Fruit fly (Drosophila melanogaster) whole organism, prepupa: ENCODE measurements around the gene sog.
A peak's percentile ranks its signal among the peaks of the same experiment; 100 is the strongest.

Experiments used
- Blimp-1 ChIP-seq: fragments of 200-800 bp; sonication (Bioruptor generic); optimal IDR thresholded peaks from 3 replicates; lab custom pipeline; 2017; ENCODE audit warnings: missing biosample characterization, missing genetic modification characterization, mild to moderate bottlenecking, moderate library complexity, missing genetic modification reagents
- CG10631 ChIP-seq: fragments of 200-800 bp; sonication (Bioruptor generic); optimal IDR thresholded peaks from 2 replicates; lab custom pipeline; 2016; ENCODE audit warnings: missing biosample characterization, missing genetic modification characterization
- CG10669 ChIP-seq: fragments of 200-800 bp; sonication (Bioruptor generic); optimal IDR thresholded peaks from 3 replicates; lab custom pipeline; 2018; ENCODE audit warnings: missing biosample characterization, mild to moderate bottlenecking, missing genetic modification characterization, moderate library complexity
- CG11902 ChIP-seq: fragments of 200-800 bp; sonication (Bioruptor generic); optimal IDR thresholded peaks from 3 replicates; lab custom pipeline; 2016; ENCODE audit warnings: missing biosample characterization, missing genetic modification characterization
- CG1621 ChIP-seq: fragments of 200-800 bp; sonication (Bioruptor generic); optimal IDR thresholded peaks from 3 replicates; lab custom pipeline; 2018; ENCODE audit warnings: missing biosample characterization, mild to moderate bottlenecking, missing genetic modification characterization
- CG3032 ChIP-seq: fragments of 200-800 bp; optimal IDR thresholded peaks from 2 replicates; lab custom pipeline; 2019; ENCODE audit warnings: missing biosample characterization, mild to moderate bottlenecking, missing genetic modification characterization, moderate library complexity
- CG31627 ChIP-seq: fragments of 200-800 bp; sonication (Bioruptor generic); optimal IDR thresholded peaks from 3 replicates; lab custom pipeline; 2016; ENCODE audit warnings: missing biosample characterization, missing genetic modification characterization
- CG32006 ChIP-seq: fragments of 200-800 bp; sonication (Bioruptor generic); optimal IDR thresholded peaks from 3 replicates; lab custom pipeline; 2017; ENCODE audit warnings: missing biosample characterization, mild to moderate bottlenecking, missing genetic modification characterization
- CG34406 ChIP-seq: fragments of 200-800 bp; sonication (Bioruptor generic); optimal IDR thresholded peaks from 3 replicates; lab custom pipeline; 2016; ENCODE audit warnings: missing biosample characterization, missing genetic modification characterization
- CG3919 ChIP-seq: fragments of 200-800 bp; sonication (Bioruptor generic); optimal IDR thresholded peaks from 3 replicates; lab custom pipeline; 2016; ENCODE audit warnings: missing biosample characterization, missing genetic modification characterization
- CG4318 ChIP-seq: fragments of 200-800 bp; sonication (Bioruptor generic); optimal IDR thresholded peaks from 3 replicates; lab custom pipeline; 2017; ENCODE audit warnings: missing biosample characterization, mild to moderate bottlenecking, missing genetic modification characterization
- CG6163 ChIP-seq: fragments of 200-800 bp; sonication (Bioruptor generic); IDR thresholded peaks from 3 replicates; pipeline ENCODE4 v1.3.6; 2022; ENCODE audit warnings: missing biosample characterization, missing genetic modification characterization
- CG6276 ChIP-seq: fragments of 200-800 bp; sonication (Bioruptor generic); optimal IDR thresholded peaks from 2 replicates; lab custom pipeline; 2017; ENCODE audit warnings: missing biosample characterization, mild to moderate bottlenecking, missing genetic modification characterization
- CG6808 ChIP-seq: fragments of 200-800 bp; sonication (Bioruptor generic); optimal IDR thresholded peaks from 3 replicates; lab custom pipeline; 2017; ENCODE audit warnings: missing biosample characterization, missing genetic modification characterization, mild to moderate bottlenecking, moderate library complexity, missing genetic modification reagents
- CG8119 ChIP-seq: fragments of 200-800 bp; sonication (Bioruptor generic); IDR thresholded peaks from 3 replicates; pipeline ENCODE4 v1.3.6; 2022; ENCODE audit warnings: missing biosample characterization, missing genetic modification characterization
- CG8632 ChIP-seq: fragments of 200-800 bp; sonication (Bioruptor generic); optimal IDR thresholded peaks from 3 replicates; lab custom pipeline; 2016; ENCODE audit warnings: missing biosample characterization, missing genetic modification characterization
- Eip75B ChIP-seq: fragments of 200-800 bp; sonication (Bioruptor generic); optimal IDR thresholded peaks from 3 replicates; lab custom pipeline; 2016; ENCODE audit warnings: missing biosample characterization, missing genetic modification characterization
- Eip78C ChIP-seq: fragments of 200-800 bp; sonication (Bioruptor generic); peaks from one replicate; lab custom pipeline; 2016; ENCODE audit warnings: missing biosample characterization, missing genetic modification characterization
- Ets21C ChIP-seq: fragments of 200-800 bp; sonication (Bioruptor generic); optimal IDR thresholded peaks from 3 replicates; lab custom pipeline; 2016; ENCODE audit warnings: missing biosample characterization, missing genetic modification characterization
- Ets96B ChIP-seq: fragments of 200-800 bp; optimal IDR thresholded peaks from 2 replicates; lab custom pipeline; 2019; ENCODE audit warnings: missing biosample characterization, mild to moderate bottlenecking, missing genetic modification characterization, moderate library complexity
- Gug ChIP-seq: fragments of 200-800 bp; sonication (Bioruptor generic); IDR thresholded peaks from 2 replicates; pipeline ENCODE4 v1.3.6; 2022; ENCODE audit warnings: missing biosample characterization, missing genetic modification characterization
- Hr38 ChIP-seq: sonication (Bioruptor generic); optimal IDR thresholded peaks from 2 replicates; lab custom pipeline; 2016; ENCODE audit warnings: missing biosample characterization, missing genetic modification characterization
- Hr39 ChIP-seq: fragments of 200-800 bp; sonication (Bioruptor generic); optimal IDR thresholded peaks from 2 replicates; lab custom pipeline; 2016; ENCODE audit warnings: missing biosample characterization, missing genetic modification characterization
- Hr4 ChIP-seq: fragments of 200-800 bp; sonication (Bioruptor generic); optimal IDR thresholded peaks from 3 replicates; lab custom pipeline; 2016; ENCODE audit warnings: missing biosample characterization, missing genetic modification characterization
- Lpt ChIP-seq: fragments of 200-800 bp; sonication (Bioruptor generic); optimal IDR thresholded peaks from 3 replicates; lab custom pipeline; 2016; ENCODE audit warnings: missing biosample characterization, missing genetic modification characterization
- Met ChIP-seq: fragments of 200-800 bp; sonication (Bioruptor generic); optimal IDR thresholded peaks from 3 replicates; lab custom pipeline; 2016; ENCODE audit warnings: missing biosample characterization, missing genetic modification characterization
- OdsH ChIP-seq: fragments of 200-800 bp; sonication (Bioruptor generic); optimal IDR thresholded peaks from 3 replicates; lab custom pipeline; 2016; ENCODE audit warnings: missing biosample characterization, missing genetic modification characterization
- Smox ChIP-seq: fragments of 200-800 bp; sonication (Bioruptor generic); optimal IDR thresholded peaks from 3 replicates; lab custom pipeline; 2016; ENCODE audit warnings: missing biosample characterization, missing genetic modification characterization
- Sox102F ChIP-seq: fragments of 200-800 bp; sonication (Bioruptor generic); optimal IDR thresholded peaks from 2 replicates; lab custom pipeline; 2016; ENCODE audit warnings: missing biosample characterization, mild to moderate bottlenecking, missing genetic modification characterization
- Sox14 ChIP-seq: fragments of 200-800 bp; sonication (Bioruptor generic); optimal IDR thresholded peaks from 3 replicates; lab custom pipeline; 2016; ENCODE audit warnings: missing biosample characterization, missing genetic modification characterization
- achi ChIP-seq: fragments of 200-800 bp; sonication (Bioruptor generic); optimal IDR thresholded peaks from 3 replicates; lab custom pipeline; 2016; ENCODE audit warnings: missing biosample characterization, missing genetic modification characterization
- acj6 ChIP-seq: fragments of 200-800 bp; sonication (Bioruptor generic); optimal IDR thresholded peaks from 3 replicates; lab custom pipeline; 2016; ENCODE audit warnings: missing biosample characterization, missing genetic modification characterization
- cyc ChIP-seq: fragments of 200-800 bp; sonication (Bioruptor generic); optimal IDR thresholded peaks from 3 replicates; lab custom pipeline; 2016; ENCODE audit warnings: missing biosample characterization, missing genetic modification characterization
- dac ChIP-seq: fragments of 200-800 bp; sonication (Bioruptor generic); optimal IDR thresholded peaks from 2 replicates; lab custom pipeline; 2017; ENCODE audit warnings: missing biosample characterization, mild to moderate bottlenecking, missing genetic modification characterization
- dsx ChIP-seq: fragments of 200-800 bp; optimal IDR thresholded peaks from 3 replicates; lab custom pipeline; 2019; ENCODE audit warnings: missing biosample characterization, mild to moderate bottlenecking, missing genetic modification characterization, moderate library complexity; ENCODE audit not compliant: poor library complexity, severe bottlenecking
- eg ChIP-seq: fragments of 200-800 bp; sonication (Bioruptor generic); IDR thresholded peaks from 3 replicates; pipeline ENCODE4 v1.3.6; 2022; ENCODE audit warnings: missing biosample characterization, missing genetic modification characterization
- esn ChIP-seq: fragments of 200-800 bp; sonication (Bioruptor generic); optimal IDR thresholded peaks from 2 replicates; lab custom pipeline; 2016; ENCODE audit warnings: missing biosample characterization, mild to moderate bottlenecking, missing genetic modification characterization, moderate library complexity
- fd59A ChIP-seq: fragments of 200-800 bp; sonication (Bioruptor generic); optimal IDR thresholded peaks from 2 replicates; lab custom pipeline; 2017; ENCODE audit warnings: missing biosample characterization, mild to moderate bottlenecking, missing genetic modification characterization, missing genetic modification reagents
- fd85E ChIP-seq: fragments of 200-800 bp; sonication (Bioruptor generic); optimal IDR thresholded peaks from 3 replicates; lab custom pipeline; 2016; ENCODE audit warnings: missing biosample characterization, missing genetic modification characterization
- fkh ChIP-seq: fragments of 200-800 bp; sonication (Bioruptor generic); optimal IDR thresholded peaks from 3 replicates; lab custom pipeline; 2017; ENCODE audit warnings: missing biosample characterization, mild to moderate bottlenecking, missing genetic modification characterization, moderate library complexity
- lz ChIP-seq: fragments of 200-800 bp; sonication (Bioruptor generic); optimal IDR thresholded peaks from 3 replicates; lab custom pipeline; 2016; ENCODE audit warnings: missing biosample characterization, missing genetic modification characterization
- net ChIP-seq: fragments of 200-800 bp; sonication (Bioruptor generic); optimal IDR thresholded peaks from 3 replicates; lab custom pipeline; 2016; ENCODE audit warnings: missing biosample characterization, missing genetic modification characterization
- pdm3 ChIP-seq: fragments of 200-800 bp; sonication (Bioruptor generic); optimal IDR thresholded peaks from 3 replicates; lab custom pipeline; 2016; ENCODE audit warnings: missing biosample characterization, missing genetic modification characterization
- salr ChIP-seq, 2 experiments: fragments of 200-800 bp; sonication (Bioruptor generic); optimal IDR thresholded peaks; 3 replicates each; lab custom pipeline; 2016 to 2018; ENCODE audit warnings: missing biosample characterization in 2 of 2, missing genetic modification characterization in 2 of 2, mild to moderate bottlenecking in 1 of 2
- spab ChIP-seq: fragments of 200-800 bp; sonication (Bioruptor generic); optimal IDR thresholded peaks from 2 replicates; lab custom pipeline; 2017; ENCODE audit warnings: missing biosample characterization, mild to moderate bottlenecking, missing genetic modification characterization, missing genetic modification reagents
- ss ChIP-seq, 2 experiments: fragments of 200-800 bp; sonication (Bioruptor generic); optimal IDR thresholded peaks; 2 replicates in 1 of 2; 3 replicates in 1 of 2; lab custom pipeline; 2017 to 2018; ENCODE audit warnings: mild to moderate bottlenecking in 2 of 2, missing biosample characterization in 2 of 2, missing genetic modification characterization in 2 of 2, moderate library complexity in 1 of 2
- topi ChIP-seq: fragments of 200-800 bp; sonication (Bioruptor generic); optimal IDR thresholded peaks from 3 replicates; lab custom pipeline; 2016; ENCODE audit warnings: missing biosample characterization, missing genetic modification characterization
- vri ChIP-seq: fragments of 200-800 bp; sonication (Bioruptor generic); optimal IDR thresholded peaks from 3 replicates; lab custom pipeline; 2016; ENCODE audit warnings: missing biosample characterization, mild to moderate bottlenecking, missing genetic modification characterization

The sog gene

dm6 chrX:15602438-15602837, 30.8 kb downstream of the sog start:
- TF ChIP-seq Sox102F (GFP tag; lab: Kevin White, UChicago) (no peak), fd85E (GFP tag; lab: Kevin White, UChicago) (no peak), CG31627 (no peak), Lpt (GFP tag; lab: Kevin White, UChicago) (no peak), CG10669 (GFP tag; lab: Kevin White, UChicago) (peak; percentile 8), Ets96B (no peak), fkh (GFP tag; lab: Kevin White, UChicago) (peak; percentile 65), CG8632 (peak; percentile 4), CG6808 (GFP tag; lab: Kevin White, UChicago) (no peak), CG3919 (GFP tag; lab: Kevin White, UChicago) (peak; percentile 14), acj6 (GFP tag; lab: Kevin White, UChicago) (no peak), OdsH (GFP tag; lab: Kevin White, UChicago) (no peak), Hr38 (no peak), CG10631 (GFP tag; lab: Kevin White, UChicago) (peak; percentile 11), CG6163 (peak; percentile 39; the same call in 1 of the 3 replicates), ss (GFP tag; optimal IDR thresholded peaks at IDR 0.05; lab: Kevin White, UChicago) (no peak), Met (no peak)

DNA sequence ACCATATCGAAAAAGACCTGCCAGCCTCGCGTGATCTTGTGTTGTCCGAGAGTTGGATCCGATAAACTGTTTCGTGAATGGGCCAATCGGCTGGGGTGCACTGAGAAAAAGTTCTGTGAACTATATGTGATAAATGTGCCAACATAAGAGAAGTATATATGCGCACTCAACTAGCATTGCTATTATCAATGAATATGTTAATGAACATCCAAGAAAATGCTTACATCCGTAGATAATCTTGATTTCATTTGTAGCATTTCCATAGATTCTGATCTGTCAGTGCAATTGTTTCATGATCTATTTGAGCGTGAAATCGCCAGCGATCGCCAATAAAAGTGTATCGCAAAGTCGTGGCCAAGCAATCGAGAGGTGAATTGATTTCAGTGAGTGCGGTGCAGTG, 31.9 kb downstream of the sog start:
- TF ChIP-seq CG8119 (GFP tag; lab: Robert Waterston, UW) (0 out of 3 replicates have a peak, but pooled peaks have one; percentile 24), CG6808 (GFP tag; lab: Kevin White, UChicago) (no peak), CG31627 (no peak), ss (GFP tag; optimal IDR thresholded peaks at IDR 0.05; lab: Kevin White, UChicago) (no peak), salr (GFP tag; optimal IDR thresholded peaks at IDR 0.05; lab: Kevin White, UChicago) (no peak), topi (GFP tag; lab: Kevin White, UChicago) (no peak), fd59A (GFP tag; lab: Kevin White, UChicago) (no peak), Sox102F (GFP tag; lab: Kevin White, UChicago) (no peak), CG3032 (tag; lab: Kevin White, UChicago) (no peak), Hr38 (no peak), dac (GFP tag; lab: Kevin White, UChicago) (peak; percentile 19), CG8632 (no peak), CG6163 (0 out of 3 replicates have a peak, but pooled peaks have one; percentile 12), fkh (GFP tag; lab: Kevin White, UChicago) (no peak), achi (GFP tag; lab: Kevin White, UChicago) (peak; percentile 12), dsx (GFP tag; lab: Kevin White, UChicago) (no peak), spab (GFP tag; lab: Kevin White, UChicago) (no peak), Met (no peak), CG34406 (GFP tag; lab: Kevin White, UChicago) (no peak), CG1621 (tag; lab: Kevin White, UChicago) (no peak), Smox (GFP tag; lab: Kevin White, UChicago) (no peak), Gug (GFP tag; lab: Robert Waterston, UW) (no peak), eg (peak; percentile 42; the same call in 1 of the 3 replicates), OdsH (GFP tag; lab: Kevin White, UChicago) (peak; percentile 36), CG4318 (peak; percentile 22), Sox14 (no peak), pdm3 (GFP tag; lab: Kevin White, UChicago) (peak; percentile 35), Blimp-1 (GFP tag; lab: Kevin White, UChicago) (no peak), CG6276 (GFP tag; lab: Kevin White, UChicago) (peak; percentile 42), cyc (no peak), Hr4 (GFP tag; lab: Kevin White, UChicago) (peak; percentile 47), Hr39 (no peak), Lpt (GFP tag; lab: Kevin White, UChicago) (peak; percentile 34), CG10631 (GFP tag; lab: Kevin White, UChicago) (peak; percentile 15), fd85E (GFP tag; lab: Kevin White, UChicago) (no peak), Eip78C (GFP tag; lab: Kevin White, UChicago) (peak; percentile 66), esn (GFP tag; lab: Kevin White, UChicago) (no peak), lz (GFP tag; lab: Kevin White, UChicago) (no peak), Ets21C (GFP tag; lab: Kevin White, UChicago) (no peak), vri (no peak), CG11902 (no peak), net (GFP tag; lab: Kevin White, UChicago) (peak; percentile 11), CG32006 (peak; percentile 66), Ets96B (peak; percentile 15), Eip75B (GFP tag; lab: Kevin White, UChicago) (no peak)
